Worm (Caenorhabditis elegans): ENCODE data around the gene F42A9.8.

ce11 chrIV:8587605-8588004, 31.0 kb downstream of the F42A9.8 start:
- TF ChIP-seq B0035.1 (tag; optimal IDR thresholded peaks at IDR 0.05) (no peak), pha-4 (tag; optimal IDR thresholded peaks at IDR 0.05) (no peak), madf-6 (GFP tag; IDR thresholded peaks at IDR 0.05) (no peak), F33H1.4 (GFP tag; IDR thresholded peaks at IDR 0.05) (no peak)
